Worm (Caenorhabditis elegans) whole organism, L4 larva: ENCODE data around the gene ctr-9.

Experiments used
- snpc-4 ChIP-seq: fragments of 150-350 bp; optimal IDR thresholded peaks from 2 replicates; lab custom pipeline; 2014; ENCODE audit warnings: missing biosample characterization, missing genetic modification characterization

The ctr-9 gene

DNA sequence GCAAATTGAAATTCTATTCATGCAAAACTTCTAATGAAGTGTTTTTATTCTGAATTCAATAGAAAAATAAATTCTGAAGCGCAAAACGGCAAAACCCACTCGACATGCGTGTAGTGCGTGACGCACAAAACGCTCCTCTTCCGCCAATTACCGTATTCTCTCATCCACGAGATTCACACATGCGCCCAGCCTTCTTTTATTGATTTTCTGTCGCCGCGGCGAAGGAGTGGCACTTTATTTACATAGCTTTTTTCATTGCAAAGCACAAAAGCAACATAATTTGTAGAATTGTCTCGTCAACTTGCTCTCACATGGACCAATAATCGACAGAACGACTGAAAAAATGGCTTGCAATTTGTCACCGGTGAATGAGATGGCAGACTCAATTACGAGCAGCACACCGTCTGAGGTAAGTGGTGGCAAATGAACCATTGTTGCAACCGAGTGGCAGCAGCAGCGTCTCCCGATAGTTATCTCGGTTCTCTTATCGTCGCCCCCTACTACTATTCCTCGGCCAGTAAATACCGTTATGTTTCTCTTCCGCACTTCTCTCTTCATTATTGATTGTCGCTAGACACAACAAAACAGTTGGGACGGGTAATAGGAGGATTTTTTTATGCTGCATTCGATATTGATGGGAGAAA is 54.9 kb downstream of the ctr-9 start, which contains the start of gene unc-16 (continued):
- no peak for TF ChIP-seq snpc-4 (tag; lab: Kevin White, UChicago)
